Fruit fly (Drosophila melanogaster) whole organism, embryonic: ENCODE measurements around the gene Uba2.

Source experiments
- Aef1 ChIP-seq: fragments of 200-800 bp; sonication (Bioruptor generic); IDR thresholded peaks from 3 replicates; pipeline ENCODE4 v1.3.6; 2022; ENCODE audit warnings: missing biosample characterization, missing genetic modification characterization
- B-H2 ChIP-seq: fragments of 200-800 bp; sonication (Bioruptor generic); optimal IDR thresholded peaks from 2 replicates; lab custom pipeline; 2018; ENCODE audit warnings: missing biosample characterization, mild to moderate bottlenecking, missing genetic modification characterization
- BtbVII ChIP-seq: fragments of 200-800 bp; sonication (Bioruptor generic); optimal IDR thresholded peaks from 3 replicates; lab custom pipeline; 2017; ENCODE audit warnings: missing biosample characterization, mild to moderate bottlenecking, missing genetic modification characterization
- CG10654 ChIP-seq: fragments of 200-800 bp; sonication (Bioruptor generic); optimal IDR thresholded peaks from 2 replicates; lab custom pipeline; 2016; ENCODE audit warnings: missing biosample characterization, missing genetic modification characterization
- CG11093 ChIP-seq: fragments of 200-800 bp; sonication (Bioruptor generic); IDR thresholded peaks from 3 replicates; pipeline ENCODE4 v1.3.6; 2022; ENCODE audit warnings: missing biosample characterization, missing genetic modification characterization
- CG12219 ChIP-seq: fragments of 200-800 bp; sonication (Bioruptor generic); optimal IDR thresholded peaks from 3 replicates; lab custom pipeline; 2018; ENCODE audit warnings: missing biosample characterization, mild to moderate bottlenecking, missing genetic modification characterization
- CG12299 ChIP-seq: fragments of 200-800 bp; sonication (Bioruptor generic); optimal IDR thresholded peaks from 2 replicates; lab custom pipeline; 2018; ENCODE audit warnings: missing biosample characterization, mild to moderate bottlenecking, missing genetic modification characterization
- CG13775 ChIP-seq: fragments of 200-800 bp; sonication (Bioruptor generic); optimal IDR thresholded peaks from 3 replicates; lab custom pipeline; 2017; ENCODE audit warnings: missing biosample characterization, mild to moderate bottlenecking, missing genetic modification characterization
- CG15601 ChIP-seq: fragments of 200-800 bp; sonication (Bioruptor generic); optimal IDR thresholded peaks from 3 replicates; lab custom pipeline; 2019; ENCODE audit warnings: missing biosample characterization, mild to moderate bottlenecking, missing genetic modification characterization, moderate library complexity
- CG17361 ChIP-seq: fragments of 200-800 bp; sonication (Bioruptor generic); IDR thresholded peaks from 3 replicates; pipeline ENCODE4 v1.3.6; 2022; ENCODE audit warnings: missing biosample characterization, missing genetic modification characterization
- CG17802 ChIP-seq: fragments of 200-800 bp; sonication (Bioruptor generic); optimal IDR thresholded peaks from 2 replicates; lab custom pipeline; 2018; ENCODE audit warnings: missing biosample characterization, mild to moderate bottlenecking, missing genetic modification characterization, moderate library complexity
- CG1792 ChIP-seq: fragments of 200-800 bp; sonication (Bioruptor generic); optimal IDR thresholded peaks from 2 replicates; lab custom pipeline; 2016; ENCODE audit warnings: missing biosample characterization, missing genetic modification characterization
- CG2712 ChIP-seq: fragments of 200-800 bp; optimal IDR thresholded peaks from 3 replicates; lab custom pipeline; 2019; ENCODE audit warnings: missing biosample characterization, mild to moderate bottlenecking, missing genetic modification characterization, moderate library complexity
- CG34224 ChIP-seq: fragments of 200-800 bp; sonication (Bioruptor generic); IDR thresholded peaks from 3 replicates; pipeline ENCODE4 v1.3.6; 2022; ENCODE audit warnings: missing biosample characterization, missing genetic modification characterization; ENCODE audit not compliant: partially characterized antibody
- CG4328 ChIP-seq: fragments of 200-800 bp; sonication (Bioruptor generic); optimal IDR thresholded peaks from 3 replicates; lab custom pipeline; 2017; ENCODE audit warnings: missing biosample characterization, missing genetic modification reagents, missing genetic modification characterization
- CG4820 ChIP-seq: fragments of 200-800 bp; sonication (Bioruptor generic); optimal IDR thresholded peaks from 3 replicates; lab custom pipeline; 2016; ENCODE audit warnings: missing biosample characterization, missing genetic modification characterization
- CG7372 ChIP-seq: fragments of 200-800 bp; sonication (Bioruptor generic); IDR thresholded peaks from 2 replicates; pipeline ENCODE4 v1.3.6; 2022; ENCODE audit warnings: missing biosample characterization, missing genetic modification characterization
- CG8281 ChIP-seq: fragments of 200-800 bp; sonication (Bioruptor generic); optimal IDR thresholded peaks from 2 replicates; lab custom pipeline; 2018; ENCODE audit warnings: missing biosample characterization, mild to moderate bottlenecking, missing genetic modification characterization, moderate library complexity
- CG9932 ChIP-seq: fragments of 200-800 bp; sonication (Bioruptor generic); IDR thresholded peaks from 2 replicates; pipeline ENCODE4 v1.3.6; 2022; ENCODE audit warnings: missing biosample characterization, missing genetic modification characterization
- Dip2 ChIP-seq: fragments of 200-800 bp; sonication (Bioruptor generic); IDR thresholded peaks from 2 replicates; pipeline ENCODE4 v1.3.6; 2022; ENCODE audit warnings: missing biosample characterization, missing genetic modification characterization
- E2f2 ChIP-seq: fragments of 200-800 bp; sonication (Bioruptor generic); IDR thresholded peaks from 2 replicates; pipeline ENCODE4 v1.3.6; 2022; ENCODE audit warnings: missing biosample characterization, missing genetic modification characterization
- Eip74EF ChIP-seq, 2 experiments: fragments of 200-800 bp in 1 of 2; fragments of >200 bp in 1 of 2; sonication (Bioruptor generic) in 1 of 2; optimal IDR thresholded peaks; 2 replicates each; lab custom pipeline; 2017 to 2019; ENCODE audit warnings: missing biosample characterization in 2 of 2, missing genetic modification characterization in 2 of 2, mild to moderate bottlenecking in 1 of 2, moderate library complexity in 1 of 2
- HLH4C ChIP-seq: fragments of 200-800 bp; sonication (Bioruptor generic); IDR thresholded peaks from 3 replicates; pipeline ENCODE4 v1.3.6; 2022; ENCODE audit warnings: missing biosample characterization, missing genetic modification characterization; ENCODE audit not compliant: partially characterized antibody
- Sry-δ ChIP-seq: fragments of 200-800 bp; sonication (Bioruptor generic); optimal IDR thresholded peaks from 2 replicates; lab custom pipeline; 2016; ENCODE audit warnings: missing biosample characterization, missing genetic modification characterization
- Tbp ChIP-seq: fragments of >200 bp; optimal IDR thresholded peaks from 2 replicates; lab custom pipeline; 2018; ENCODE audit warnings: missing biosample characterization, missing genetic modification characterization
- Vsx1 ChIP-seq: fragments of 200-800 bp; sonication (Bioruptor generic); optimal IDR thresholded peaks from 2 replicates; lab custom pipeline; 2017; ENCODE audit warnings: missing biosample characterization, mild to moderate bottlenecking, missing genetic modification characterization, missing genetic modification reagents
- amos ChIP-seq: fragments of 200-800 bp; sonication (Bioruptor generic); IDR thresholded peaks from 2 replicates; pipeline ENCODE4 v1.3.6; 2022; ENCODE audit warnings: missing biosample characterization, missing genetic modification characterization; ENCODE audit not compliant: partially characterized antibody
- az2 ChIP-seq: fragments of 200-800 bp; sonication (Bioruptor generic); optimal IDR thresholded peaks from 3 replicates; lab custom pipeline; 2016; ENCODE audit warnings: missing biosample characterization, missing genetic modification characterization
- br ChIP-seq: fragments of >200 bp; optimal IDR thresholded peaks from 2 replicates; lab custom pipeline; 2017
- chinmo ChIP-seq: fragments of 200-800 bp; sonication (Bioruptor generic); IDR thresholded peaks from 4 replicates; pipeline ENCODE4 v1.3.6; 2022; ENCODE audit warnings: missing biosample characterization, missing genetic modification characterization; ENCODE audit not compliant: partially characterized antibody
- crp ChIP-seq, 2 experiments: fragments of 200-800 bp; sonication (Bioruptor generic); optimal IDR thresholded peaks; 2 replicates in 1 of 2; 3 replicates in 1 of 2; lab custom pipeline; 2017; ENCODE audit warnings: missing biosample characterization in 2 of 2, missing genetic modification characterization in 2 of 2, mild to moderate bottlenecking in 1 of 2, moderate library complexity in 1 of 2
- dan ChIP-seq: fragments of 200-800 bp; sonication (Bioruptor generic); IDR thresholded peaks from 2 replicates; pipeline ENCODE4 v1.3.6; 2022; ENCODE audit warnings: missing biosample characterization, missing genetic modification characterization
- dimm ChIP-seq: fragments of 200-800 bp; sonication (Bioruptor generic); IDR thresholded peaks from 2 replicates; pipeline ENCODE4 v1.3.6; 2022; ENCODE audit warnings: missing biosample characterization, missing genetic modification characterization
- en ChIP-seq: fragments of 200-800 bp; sonication (Bioruptor generic); optimal IDR thresholded peaks from 2 replicates; lab custom pipeline; 2016; ENCODE audit warnings: missing biosample characterization, missing genetic modification characterization
- gsb-n ChIP-seq: fragments of 200-800 bp; sonication (Bioruptor generic); optimal IDR thresholded peaks from 3 replicates; lab custom pipeline; 2018; ENCODE audit warnings: missing biosample characterization, mild to moderate bottlenecking, missing genetic modification characterization
- inv ChIP-seq: fragments of 200-800 bp; sonication (Bioruptor generic); IDR thresholded peaks from 2 replicates; pipeline ENCODE4 v1.3.6; 2022; ENCODE audit warnings: missing biosample characterization, missing genetic modification characterization; ENCODE audit not compliant: partially characterized antibody
- luna ChIP-seq: fragments of 200-800 bp; sonication (Bioruptor generic); optimal IDR thresholded peaks from 2 replicates; lab custom pipeline; 2016; ENCODE audit warnings: missing biosample characterization, missing genetic modification characterization
- otp ChIP-seq: fragments of 200-800 bp; sonication (Bioruptor generic); IDR thresholded peaks from 3 replicates; pipeline ENCODE4, ENCODE4 v1.3.6; 2022; ENCODE audit warnings: missing biosample characterization, missing genetic modification characterization
- pan ChIP-seq, 4 experiments: fragments of >200 bp in 3 of 4; fragments of 200-800 bp in 1 of 4; sonication (Bioruptor generic) in 1 of 4; optimal IDR thresholded peaks in 3 of 4; IDR thresholded peaks in 1 of 4; 2 replicates each; pipeline versions ENCODE4 v1.3.6 to Lab custom; 2017 to 2022; ENCODE audit warnings: missing biosample characterization in 2 of 4, missing genetic modification characterization in 2 of 4, mixed read lengths in 1 of 4
- pita ChIP-seq: fragments of 200-800 bp; sonication (Bioruptor generic); optimal IDR thresholded peaks from 2 replicates; lab custom pipeline; 2017; ENCODE audit warnings: missing biosample characterization, mild to moderate bottlenecking, missing genetic modification characterization
- pnt ChIP-seq: fragments of 200-800 bp; sonication (Bioruptor generic); optimal IDR thresholded peaks from 3 replicates; lab custom pipeline; 2016; ENCODE audit warnings: missing biosample characterization, missing genetic modification characterization
- psq ChIP-seq: fragments of 200-800 bp; sonication (Bioruptor generic); optimal IDR thresholded peaks from 2 replicates; lab custom pipeline; 2017; ENCODE audit warnings: missing biosample characterization, missing genetic modification characterization
- pum ChIP-seq: fragments of 200-800 bp; sonication (Bioruptor generic); optimal IDR thresholded peaks from 2 replicates; lab custom pipeline; 2016; ENCODE audit warnings: missing biosample characterization, missing genetic modification characterization
- pzg ChIP-seq: fragments of 200-800 bp; sonication (Bioruptor generic); optimal IDR thresholded peaks from 3 replicates; lab custom pipeline; 2018; ENCODE audit warnings: missing biosample characterization, mild to moderate bottlenecking, missing genetic modification characterization, moderate library complexity
- rib ChIP-seq: fragments of 200-800 bp; sonication (Bioruptor generic); IDR thresholded peaks from 2 replicates; pipeline ENCODE4 v1.3.6; 2022; ENCODE audit warnings: missing biosample characterization, missing genetic modification characterization
- sim ChIP-seq: fragments of 200-800 bp; sonication (Bioruptor generic); IDR thresholded peaks from 2 replicates; pipeline ENCODE4 v1.3.6; 2022; ENCODE audit warnings: missing biosample characterization, missing genetic modification characterization
- slbo ChIP-seq: fragments of 200-800 bp; sonication (Bioruptor generic); IDR thresholded peaks from 2 replicates; pipeline ENCODE4 v1.3.6; 2022; ENCODE audit warnings: missing biosample characterization, missing genetic modification characterization
- sob ChIP-seq: fragments of 200-800 bp; sonication (Bioruptor generic); IDR thresholded peaks from 2 replicates; pipeline ENCODE4 v1.3.6; 2022; ENCODE audit warnings: missing biosample characterization, missing genetic modification characterization
- usp ChIP-seq: fragments of >200 bp; optimal IDR thresholded peaks from 2 replicates; lab custom pipeline; 2017; ENCODE audit warnings: missing biosample characterization, missing genetic modification characterization

Gene Uba2

DNA sequence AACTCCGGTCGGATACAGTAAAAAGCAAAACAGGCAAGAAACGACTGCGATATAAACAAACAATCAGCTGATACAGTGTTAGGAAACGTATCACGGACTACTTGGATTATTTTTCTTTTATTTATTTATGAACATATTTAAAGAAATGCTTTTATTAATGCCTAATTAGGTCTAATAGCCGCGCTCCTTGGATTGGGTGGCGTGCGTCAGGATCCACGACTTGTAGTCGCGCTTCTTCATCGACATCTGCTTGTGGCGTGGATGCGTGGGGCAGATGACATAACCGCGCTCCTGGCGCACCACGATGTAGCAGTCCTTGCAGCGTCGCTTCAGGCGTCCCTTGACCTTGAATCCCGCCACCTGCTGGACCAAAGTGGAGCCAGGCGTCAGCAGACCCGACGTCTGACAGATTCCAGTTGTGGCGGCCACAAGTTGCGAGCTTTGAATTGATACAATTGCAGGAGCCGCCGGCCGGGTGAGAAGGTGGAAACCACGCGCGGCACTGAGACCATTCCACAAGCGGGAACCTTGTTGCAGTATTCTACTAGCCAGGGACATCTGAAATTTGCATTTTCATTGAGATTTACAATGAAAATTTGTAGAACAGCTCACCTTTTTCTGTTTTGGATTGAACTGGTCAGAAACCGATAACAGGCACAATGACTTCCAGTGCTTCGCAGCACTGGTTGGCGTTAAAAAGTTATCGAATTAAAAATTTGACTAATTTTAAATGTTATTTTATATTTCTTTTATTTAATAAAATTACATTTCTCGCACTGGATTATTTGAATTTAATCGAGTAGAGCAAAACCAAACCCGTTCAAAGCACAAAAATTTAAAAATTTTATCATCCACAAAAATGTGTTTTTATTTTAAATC lies 2.9 kb downstream of the Uba2 start, which contains the start of the genes CG7550 and mRpL36 (continued):
- TF ChIP-seq amos (GFP tag; lab: Robert Waterston, UW) (0 out of 2 replicates have a peak, but pooled peaks have one; percentile 6), sob (GFP tag; lab: Robert Waterston, UW) (no peak), B-H2 (no peak), pan (optimal IDR thresholded peaks at IDR 0.05; lab: Kevin White, UChicago) (no peak), pan (GFP tag; optimal IDR thresholded peaks at IDR 0.05 in 1 of 2, IDR thresholded peaks at IDR 0.05 in 1 of 2) (no peak), otp (no peak), luna (GFP tag; lab: Kevin White, UChicago) (no peak), CG4820 (GFP tag; lab: Kevin White, UChicago) (no peak), CG15601 (tag; lab: Kevin White, UChicago) (no peak), dimm (GFP tag; lab: Robert Waterston, UW) (no peak), CG17361 (GFP tag; lab: Robert Waterston, UW) (no peak), Tbp (GFP tag; lab: Kevin White, UChicago) (no peak), CG9932 (GFP tag; lab: Robert Waterston, UW) (no peak), CG7372 (no peak), slbo (GFP tag; lab: Robert Waterston, UW) (0 out of 2 replicates have a peak, but pooled peaks have one; percentile 41), CG8281 (tag; lab: Kevin White, UChicago) (no peak), CG2712 (tag; lab: Kevin White, UChicago) (no peak), CG17802 (tag; lab: Kevin White, UChicago) (no peak), HLH4C (GFP tag; lab: Robert Waterston, UW) (0 out of 3 replicates have a peak, but pooled peaks have one; percentile 26), CG1792 (GFP tag; lab: Kevin White, UChicago) (no peak), pita (GFP tag; lab: Kevin White, UChicago) (no peak), dan (GFP tag; lab: Robert Waterston, UW) (no peak), CG11093 (GFP tag; lab: Robert Waterston, UW) (no peak), E2f2 (GFP tag; lab: Robert Waterston, UW) (peak; percentile 55; the same call in 1 of the 2 replicates), pnt (GFP tag; lab: Kevin White, UChicago) (no peak), sim (GFP tag; lab: Robert Waterston, UW) (no peak), CG4328 (no peak), Dip2 (GFP tag; lab: Robert Waterston, UW) (no peak), pum (no peak), az2 (GFP tag; lab: Kevin White, UChicago) (no peak), CG12299 (tag; lab: Kevin White, UChicago) (no peak), Eip74EF (GFP tag; optimal IDR thresholded peaks at IDR 0.05; lab: Kevin White, UChicago) (no peak), CG10654 (GFP tag; lab: Kevin White, UChicago) (no peak), inv (GFP tag; lab: Robert Waterston, UW) (no peak), br (no peak), CG34224 (GFP tag; lab: Robert Waterston, UW) (no peak), chinmo (GFP tag; lab: Robert Waterston, UW) (no peak), usp (GFP tag; lab: Kevin White, UChicago) (no peak), psq (GFP tag; lab: Kevin White, UChicago) (no peak), Sry-δ (no peak), crp (GFP tag; optimal IDR thresholded peaks at IDR 0.05; lab: Kevin White, UChicago) (peak in 1 of 2 experiments; percentile 67), pzg (GFP tag; lab: Kevin White, UChicago) (peak; percentile 10), gsb-n (tag; lab: Kevin White, UChicago) (no peak), Vsx1 (GFP tag; lab: Kevin White, UChicago) (no peak), CG13775 (no peak), rib (no peak), Aef1 (GFP tag; lab: Robert Waterston, UW) (no peak), CG12219 (GFP tag; lab: Kevin White, UChicago) (no peak), BtbVII (GFP tag; lab: Kevin White, UChicago) (no peak), en (GFP tag; lab: Kevin White, UChicago) (no peak)
